Worm (Caenorhabditis elegans) whole organism, young adult: Measurements from ENCODE around the gene lpin-1.

Experiments
- F37B4.10 ChIP-seq: fragments of 200-800 bp; sonication (Bioruptor generic); IDR thresholded peaks from 2 replicates; pipeline ENCODE4 v1.3.6; 2022; ENCODE audit warnings: missing genetic modification characterization, missing compliant biosample characterization
- Y56A3A.18 ChIP-seq: fragments of 200-800 bp; sonication (Bioruptor generic); IDR thresholded peaks from 2 replicates; pipeline ENCODE4 v1.3.6; 2022; ENCODE audit warnings: missing genetic modification reagents, missing genetic modification characterization, missing compliant biosample characterization
- Y79H2A.3 ChIP-seq: fragments of 200-800 bp; sonication (Bioruptor generic); conservative IDR thresholded peaks from 2 replicates; pipeline ENCODE4 v1.3.6; 2022; ENCODE audit warnings: missing genetic modification reagents, missing genetic modification characterization, missing compliant biosample characterization
- bed-1 ChIP-seq: fragments of 200-800 bp; sonication (Bioruptor generic); IDR thresholded peaks from 2 replicates; pipeline ENCODE4 v1.3.6; 2022; ENCODE audit warnings: missing genetic modification reagents, missing genetic modification characterization, missing compliant biosample characterization
- bed-2 ChIP-seq: fragments of 200-800 bp; sonication (Bioruptor generic); IDR thresholded peaks from 2 replicates; pipeline ENCODE4 v1.3.6; 2022; ENCODE audit warnings: missing genetic modification reagents, missing genetic modification characterization, missing compliant biosample characterization
- ceh-79 ChIP-seq: sonication (generic microtip); optimal IDR thresholded peaks from 2 replicates; lab custom pipeline; 2017; ENCODE audit warnings: mild to moderate bottlenecking, missing genetic modification characterization, missing compliant biosample characterization
- dox-1 ChIP-seq: fragments of 200-800 bp; sonication (Bioruptor generic); IDR thresholded peaks from 2 replicates; pipeline ENCODE4 v1.3.6; 2022; ENCODE audit warnings: missing genetic modification reagents, missing genetic modification characterization, missing compliant biosample characterization
- snpc-4 ChIP-seq, 5 experiments: fragments of 150-350 bp in 1 of 5; sonication (generic microtip) in 4 of 5; optimal IDR thresholded peaks; 2 replicates each; lab custom pipeline; 2014 to 2018; ENCODE audit warnings: missing genetic modification characterization in 5 of 5, missing biosample characterization in 3 of 5, antibody characterized with exemption in 2 of 5, mild to moderate bottlenecking in 2 of 5, missing compliant biosample characterization in 2 of 5, missing genotype in 2 of 5, moderate library complexity in 2 of 5, missing genetic modification reagents in 1 of 5
- somi-1 ChIP-seq: fragments of 200-800 bp; sonication (Bioruptor generic); optimal IDR thresholded peaks from 2 replicates; lab custom pipeline; 2018; ENCODE audit warnings: mild to moderate bottlenecking, missing genetic modification characterization, missing compliant biosample characterization
- tlf-1 ChIP-seq: fragments of 200-800 bp; sonication (Bioruptor generic); optimal IDR thresholded peaks from 2 replicates; lab custom pipeline; 2018; ENCODE audit warnings: mild to moderate bottlenecking, missing genetic modification characterization, missing compliant biosample characterization

- no peak for TF ChIP-seq bed-1 (GFP tag; lab: Robert Waterston, UW)
- TF ChIP-seq somi-1 (GFP tag; lab: Kevin White, UChicago): no peak
- no peak for TF ChIP-seq Y79H2A.3 (GFP tag; lab: Robert Waterston, UW)
- no peak for TF ChIP-seq ceh-79
- no peak for TF ChIP-seq F37B4.10 (GFP tag; lab: Robert Waterston, UW)
- TF ChIP-seq Y56A3A.18 (GFP tag; lab: Robert Waterston, UW): no peak
- TF ChIP-seq dox-1 (GFP tag; lab: Robert Waterston, UW): no peak
- no peak for TF ChIP-seq tlf-1 (GFP tag; lab: Kevin White, UChicago)
- TF ChIP-seq bed-2 (GFP tag; lab: Robert Waterston, UW): no peak
- no peak for TF ChIP-seq snpc-4 (GFP tag; optimal IDR thresholded peaks at IDR 0.05; lab: Kevin White, UChicago)
- TF ChIP-seq snpc-4 (tag; optimal IDR thresholded peaks at IDR 0.05; lab: Kevin White, UChicago): no peak
Measured at ce11 chrV:13689592-13689991, 35.7 kb upstream of the lpin-1 start, which contains the start of gene T01D3.1.
